Fruit fly (Drosophila melanogaster) whole organism, wandering third instar larva: ENCODE data around the gene CG15023.

ENCODE experiments used
- CrebA ChIP-seq: fragments of 200-800 bp; sonication (Bioruptor generic); optimal IDR thresholded peaks from 2 replicates; lab custom pipeline; 2016; ENCODE audit warnings: missing biosample characterization, mild to moderate bottlenecking, missing genetic modification characterization, borderline replicate concordance
- dl ChIP-seq, 2 experiments: fragments of 175-275, 200-275 bp in 1 of 2; fragments of 200-275 bp in 1 of 2; sonication (Bioruptor generic); optimal IDR thresholded peaks; lab custom pipeline; 2018; ENCODE audit warnings: mild to moderate bottlenecking in 2 of 2, missing biosample characterization in 2 of 2, missing genetic modification characterization in 2 of 2, moderate library complexity in 2 of 2; ENCODE audit not compliant: partially characterized antibody in 2 of 2, insufficient read depth in 1 of 2
- sage ChIP-seq: fragments of 200-800 bp; sonication (Bioruptor generic); optimal IDR thresholded peaks from 2 replicates; lab custom pipeline; 2016; ENCODE audit warnings: missing biosample characterization, mild to moderate bottlenecking, missing genetic modification characterization
- tai ChIP-seq: sonication (Bioruptor generic); optimal IDR thresholded peaks from 2 replicates; lab custom pipeline; 2016; ENCODE audit warnings: missing biosample characterization, missing genetic modification characterization
- usp ChIP-seq: fragments of >200 bp; optimal IDR thresholded peaks from 2 replicates; lab custom pipeline; 2017; ENCODE audit warnings: missing biosample characterization, missing genetic modification characterization

dm6 chr3L:4430331-4430730, 31.0 kb downstream of the CG15023 start:
- TF ChIP-seq tai (GFP tag; lab: Kevin White, UChicago) (no peak), dl (GFP tag; optimal IDR thresholded peaks at IDR 0.05; lab: Kevin White, UChicago; ENCODE audit: insufficient read depth in 1 of 2, partially characterized antibody in 2 of 2) (no peak), CrebA (GFP tag; lab: Kevin White, UChicago) (no peak), usp (GFP tag; lab: Kevin White, UChicago) (no peak), sage (GFP tag; lab: Kevin White, UChicago) (no peak)
